Worm (Caenorhabditis elegans) whole organism, mixed stage, embryonic: ENCODE data around the gene Y104H12D.2.

Experiments used
- cnd-1 ChIP-seq: fragments of 200-800 bp; sonication (Bioruptor generic); optimal IDR thresholded peaks from 2 replicates; lab custom pipeline; 2018; ENCODE audit warnings: mild to moderate bottlenecking, missing genetic modification characterization, missing compliant biosample characterization
- drap-1 ChIP-seq: fragments of 200-800 bp; sonication (Bioruptor generic); optimal IDR thresholded peaks from 3 replicates; lab custom pipeline; 2018; ENCODE audit warnings: mild to moderate bottlenecking, missing genetic modification characterization, missing compliant biosample characterization
- flh-1 ChIP-seq: fragments of 200-800 bp; sonication (Bioruptor generic); optimal IDR thresholded peaks from 2 replicates; lab custom pipeline; 2018; ENCODE audit warnings: mild to moderate bottlenecking, missing genetic modification characterization, moderate library complexity, missing compliant biosample characterization
- lsy-2 ChIP-seq: fragments of 150-350 bp; optimal IDR thresholded peaks from 2 replicates; lab custom pipeline; 2014; ENCODE audit warnings: missing biosample characterization, missing genetic modification characterization
- nhr-12 ChIP-seq: fragments of 150-350 bp; optimal IDR thresholded peaks from 2 replicates; lab custom pipeline; 2014; ENCODE audit warnings: missing biosample characterization, missing genetic modification characterization
- nhr-2 ChIP-seq: fragments of 150-350 bp; optimal IDR thresholded peaks from 2 replicates; lab custom pipeline; 2014; ENCODE audit warnings: missing biosample characterization, missing genetic modification characterization
- nhr-28 ChIP-seq: fragments of 150-350 bp; optimal IDR thresholded peaks from 2 replicates; lab custom pipeline; 2014; ENCODE audit warnings: missing biosample characterization, missing genetic modification characterization
- nhr-76 ChIP-seq: sonication (generic microtip); optimal IDR thresholded peaks from 2 replicates; lab custom pipeline; 2017; ENCODE audit warnings: missing biosample characterization, missing genetic modification characterization
- pha-4 ChIP-seq: fragments of 150-350 bp; optimal IDR thresholded peaks from 2 replicates; lab custom pipeline; 2018; ENCODE audit warnings: missing biosample characterization, missing genetic modification reagents, missing genetic modification characterization
- sem-2 ChIP-seq: fragments of 200-800 bp; sonication (Bioruptor generic); optimal IDR thresholded peaks from 2 replicates; lab custom pipeline; 2018; ENCODE audit warnings: mild to moderate bottlenecking, missing genetic modification characterization, missing compliant biosample characterization
- unc-39 ChIP-seq: fragments of 150-350 bp; optimal IDR thresholded peaks from 2 replicates; lab custom pipeline; 2014; ENCODE audit warnings: missing biosample characterization, missing genetic modification characterization
- unc-62 ChIP-seq: fragments of 150-350 bp; optimal IDR thresholded peaks from 2 replicates; lab custom pipeline; 2014; ENCODE audit warnings: missing biosample characterization, missing genetic modification reagents, missing genetic modification characterization
- zip-8 ChIP-seq: fragments of 150-350 bp; optimal IDR thresholded peaks from 2 replicates; lab custom pipeline; 2014; ENCODE audit warnings: missing biosample characterization, missing genetic modification characterization

DNA sequence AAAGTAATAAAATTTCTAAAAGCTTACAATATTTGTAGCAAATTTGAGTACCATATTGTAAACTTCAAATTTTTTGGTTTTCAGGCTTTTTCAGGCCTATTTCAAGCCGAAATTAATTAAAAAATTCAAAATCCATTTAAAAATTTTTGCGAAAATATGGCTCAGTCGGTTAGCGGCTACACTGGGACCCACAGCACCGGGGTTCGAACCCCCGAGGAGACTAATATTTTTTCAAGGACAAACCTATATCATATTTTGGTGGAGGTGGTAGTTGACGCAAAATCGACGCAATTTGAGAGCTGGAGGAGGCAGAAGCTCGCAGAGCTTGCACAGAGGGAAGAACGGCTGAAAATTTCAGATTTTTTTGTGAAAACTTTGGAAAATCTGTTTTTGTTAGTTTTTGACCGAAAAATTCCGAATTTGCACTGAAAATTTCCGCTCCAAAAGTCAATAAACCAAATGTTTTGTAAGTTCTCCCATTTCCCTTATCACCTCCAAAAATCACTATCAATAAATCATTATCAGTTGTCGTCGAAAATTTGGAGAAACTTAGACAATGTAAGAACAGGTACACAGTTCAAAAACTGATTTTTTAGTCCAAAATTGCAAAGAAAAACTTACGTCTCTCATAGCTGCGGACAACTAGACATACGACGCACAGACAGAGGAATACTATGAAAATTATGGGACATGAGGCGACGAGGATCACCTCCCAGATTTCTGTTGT, 29.2 kb upstream of the Y104H12D.2 start:
- TF ChIP-seq nhr-76 (tag; lab: Kevin White, UChicago), result no peak
- TF ChIP-seq zip-8 (tag; lab: Kevin White, UChicago), result no peak
- no peak for TF ChIP-seq flh-1 (GFP tag; lab: Kevin White, UChicago)
- TF ChIP-seq unc-62 (GFP tag; lab: Kevin White, UChicago), result no peak
- no peak for TF ChIP-seq unc-39
- TF ChIP-seq nhr-28 (tag; lab: Kevin White, UChicago), result no peak
- TF ChIP-seq nhr-2 (tag; lab: Kevin White, UChicago), result no peak
- no peak for TF ChIP-seq sem-2 (GFP tag; lab: Kevin White, UChicago)
- no peak for TF ChIP-seq nhr-12
- no peak for TF ChIP-seq pha-4
- TF ChIP-seq lsy-2, result no peak
- no peak for TF ChIP-seq cnd-1 (tag; lab: Kevin White, UChicago)
- no peak for TF ChIP-seq drap-1 (GFP tag; lab: Kevin White, UChicago)
